Fruit fly (Drosophila melanogaster): ENCODE data around the gene mts.

Gene mts

DNA sequence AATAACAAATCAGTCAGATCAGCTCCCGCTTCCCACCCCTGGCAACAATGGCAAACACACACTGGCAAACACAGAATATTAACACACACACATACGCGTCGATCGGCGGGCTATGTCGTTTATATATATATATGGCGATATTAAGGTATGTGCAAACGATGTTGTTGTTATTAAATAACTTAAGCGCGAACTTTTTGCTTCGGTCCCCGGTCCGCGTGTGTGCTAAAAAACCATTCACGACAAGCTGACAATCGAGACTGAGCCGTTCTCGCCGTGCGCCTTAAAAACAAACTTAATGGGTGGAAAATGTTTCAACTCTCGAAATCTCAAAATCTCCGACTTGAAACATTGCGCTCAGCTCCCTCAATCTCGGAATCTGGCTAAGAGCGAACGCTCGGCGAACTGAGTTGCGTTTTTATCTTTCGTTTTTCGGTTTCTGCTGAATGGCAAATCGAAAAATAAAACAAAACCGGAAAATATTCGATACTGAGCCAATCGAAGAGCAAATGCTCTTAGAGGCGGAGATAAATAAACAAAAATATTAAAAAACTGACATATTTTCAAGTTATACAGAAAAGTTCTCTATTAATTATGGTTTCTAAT lies 51.9 kb downstream of the mts start, which contains the start of gene spz3 (continued):
- peak; percentile 87 for TF ChIP-seq CG16779 (tag; optimal IDR thresholded peaks at IDR 0.05)
- no peak for TF ChIP-seq Sox15 (GFP tag; optimal IDR thresholded peaks at IDR 0.05)
- TF ChIP-seq CG6808 (GFP tag; optimal IDR thresholded peaks at IDR 0.05): peak; percentile 83
- peak; percentile 43 for TF ChIP-seq Eip75B (GFP tag; optimal IDR thresholded peaks at IDR 0.05)
- TF ChIP-seq Gug (GFP tag; IDR thresholded peaks at IDR 0.05): peak; percentile 27; the same call in 1 of the 2 replicates
- TF ChIP-seq CG9139 (GFP tag; optimal IDR thresholded peaks at IDR 0.05): peak; percentile 82
- TF ChIP-seq CG10669 (GFP tag; optimal IDR thresholded peaks at IDR 0.05): peak; percentile 71

DNA sequence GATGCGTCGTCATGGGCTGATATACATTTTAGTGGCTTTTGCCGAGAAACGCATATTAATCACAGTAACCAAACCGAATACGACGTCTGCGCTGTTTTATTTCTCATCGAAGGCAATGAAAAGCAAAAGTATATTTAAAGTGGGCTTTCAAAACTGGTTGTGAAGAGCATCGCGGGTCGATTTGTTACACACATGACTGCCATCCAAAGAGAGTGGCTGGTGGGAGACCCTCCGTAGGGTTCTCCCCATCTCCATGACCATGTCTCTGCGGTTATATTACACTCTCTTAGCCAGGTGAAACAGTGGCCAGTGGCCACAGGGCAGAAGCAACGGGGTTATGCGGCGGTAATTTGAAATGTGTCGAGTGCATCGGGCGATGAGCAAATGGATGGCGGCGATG lies 53.0 kb downstream of the mts start:
- TF ChIP-seq Eip78C (GFP tag) (no peak), lz (GFP tag; optimal IDR thresholded peaks at IDR 0.05) (no peak), CG8632 (GFP tag; optimal IDR thresholded peaks at IDR 0.05) (no peak), Ets96B (tag; optimal IDR thresholded peaks at IDR 0.05) (peak; percentile 8), CG11294 (GFP tag; IDR thresholded peaks at IDR 0.05) (no peak), ss (GFP tag; optimal IDR thresholded peaks at IDR 0.05) (peak; percentile 40 to 60), Blimp-1 (GFP tag; optimal IDR thresholded peaks at IDR 0.05) (peak; percentile 96), pdm3 (GFP tag; optimal IDR thresholded peaks at IDR 0.05) (no peak), CG6792 (GFP tag; optimal IDR thresholded peaks at IDR 0.05) (no peak), eg (GFP tag; IDR thresholded peaks at IDR 0.05) (peak; percentile 53; the same call in 1 of the 3 replicates), fd59A (GFP tag; optimal IDR thresholded peaks at IDR 0.05) (no peak), achi (GFP tag; optimal IDR thresholded peaks at IDR 0.05) (no peak), CG31627 (GFP tag; optimal IDR thresholded peaks at IDR 0.05) (no peak), net (GFP tag; optimal IDR thresholded peaks at IDR 0.05) (no peak), Sox14 (GFP tag; optimal IDR thresholded peaks at IDR 0.05) (no peak), cyc (GFP tag; optimal IDR thresholded peaks at IDR 0.05) (no peak), CG6808 (GFP tag; optimal IDR thresholded peaks at IDR 0.05) (peak; percentile 32), CG9139 (GFP tag; optimal IDR thresholded peaks at IDR 0.05) (peak; percentile 61), CG6854 (GFP tag; optimal IDR thresholded peaks at IDR 0.05) (peak; percentile 70), Hr38 (GFP tag; optimal IDR thresholded peaks at IDR 0.05) (no peak), CG6163 (GFP tag; IDR thresholded peaks at IDR 0.05) (peak; percentile 49; the same call in 2 of the 3 replicates), CG6276 (GFP tag; optimal IDR thresholded peaks at IDR 0.05) (no peak), OdsH (GFP tag; optimal IDR thresholded peaks at IDR 0.05) (no peak), Lpt (GFP tag; optimal IDR thresholded peaks at IDR 0.05) (no peak), CG34406 (GFP tag; optimal IDR thresholded peaks at IDR 0.05) (no peak), CG3032 (tag; optimal IDR thresholded peaks at IDR 0.05) (no peak), CG4318 (GFP tag; optimal IDR thresholded peaks at IDR 0.05) (no peak), Hr39 (GFP tag; optimal IDR thresholded peaks at IDR 0.05) (no peak), dsx (GFP tag; optimal IDR thresholded peaks at IDR 0.05; ENCODE audit: poor library complexity, severe bottlenecking) (peak; percentile 40), CG3919 (GFP tag; optimal IDR thresholded peaks at IDR 0.05) (no peak), CG1621 (tag; optimal IDR thresholded peaks at IDR 0.05) (peak; percentile 12)
